Worm (Caenorhabditis elegans) whole organism, mixed stage, embryonic: ENCODE measurements around the gene C44C10.5.

Experiments used
- M03D4.4 ChIP-seq: sonication (generic microtip); optimal IDR thresholded peaks from 2 replicates; lab custom pipeline; 2017; ENCODE audit warnings: mild to moderate bottlenecking, missing genetic modification characterization, missing compliant biosample characterization
- ceh-39 ChIP-seq: fragments of 150-350 bp; optimal IDR thresholded peaks from 2 replicates; lab custom pipeline; 2014; ENCODE audit warnings: missing biosample characterization, missing genetic modification characterization
- drap-1 ChIP-seq: fragments of 200-800 bp; sonication (Bioruptor generic); optimal IDR thresholded peaks from 3 replicates; lab custom pipeline; 2018; ENCODE audit warnings: mild to moderate bottlenecking, missing genetic modification characterization, missing compliant biosample characterization
- elt-1 ChIP-seq: sonication (generic microtip); optimal IDR thresholded peaks from 2 replicates; lab custom pipeline; 2017; ENCODE audit warnings: missing genetic modification characterization, mild to moderate bottlenecking, missing compliant biosample characterization, antibody characterized with exemption, moderate library complexity, borderline replicate concordance; ENCODE audit not compliant: insufficient read depth
- elt-3 ChIP-seq: fragments of 150-350 bp; optimal IDR thresholded peaks from 2 replicates; lab custom pipeline; 2014; ENCODE audit warnings: missing biosample characterization, missing genetic modification characterization
- nhr-12 ChIP-seq: fragments of 150-350 bp; optimal IDR thresholded peaks from 2 replicates; lab custom pipeline; 2014; ENCODE audit warnings: missing biosample characterization, missing genetic modification characterization
- pha-4 ChIP-seq: fragments of 150-350 bp; optimal IDR thresholded peaks from 2 replicates; lab custom pipeline; 2018; ENCODE audit warnings: missing biosample characterization, missing genetic modification reagents, missing genetic modification characterization
- snpc-4 ChIP-seq: fragments of 150-350 bp; optimal IDR thresholded peaks from 2 replicates; lab custom pipeline; 2014; ENCODE audit warnings: missing biosample characterization, missing genetic modification characterization
- unc-120 ChIP-seq: sonication (generic microtip); optimal IDR thresholded peaks from 2 replicates; lab custom pipeline; 2017; ENCODE audit warnings: missing genetic modification characterization, missing compliant biosample characterization; ENCODE audit not compliant: poor library complexity, severe bottlenecking
- unc-62 ChIP-seq: fragments of 150-350 bp; optimal IDR thresholded peaks from 2 replicates; lab custom pipeline; 2014; ENCODE audit warnings: missing biosample characterization, missing genetic modification reagents, missing genetic modification characterization

- TF ChIP-seq unc-62 (no peak), unc-120 (tag; lab: Kevin White, UChicago) (no peak), pha-4 (tag; lab: Kevin White, UChicago) (no peak), elt-1 (tag; lab: Kevin White, UChicago) (no peak), nhr-12 (tag; lab: Kevin White, UChicago) (no peak), elt-3 (tag; lab: Kevin White, UChicago) (no peak), snpc-4 (no peak), drap-1 (GFP tag; lab: Kevin White, UChicago) (no peak), M03D4.4 (no peak), ceh-39 (tag; lab: Kevin White, UChicago) (no peak)
Observed at ce11 chrX:11647165-11647564, 43.2 kb upstream of the C44C10.5 start, which contains the start of gene T04F8.8.
